Fruit fly (Drosophila melanogaster): ENCODE measurements around the gene CG33934.

The CG33934 gene

dm6 chr3R:20031043-20031763, 11.4 kb upstream of the CG33934 start, which contains the start of gene trem (continued):
- no peak for TF ChIP-seq CG6276 (GFP tag; optimal IDR thresholded peaks at IDR 0.05)
- TF ChIP-seq cyc (GFP tag; optimal IDR thresholded peaks at IDR 0.05), result peak; percentile 63
- no peak for TF ChIP-seq Sox102F (GFP tag; optimal IDR thresholded peaks at IDR 0.05)
- peak; percentile 75 for TF ChIP-seq lz (GFP tag; optimal IDR thresholded peaks at IDR 0.05)
- no peak for TF ChIP-seq CG9139 (GFP tag; optimal IDR thresholded peaks at IDR 0.05)
- peak; percentile 68 for TF ChIP-seq topi (GFP tag; optimal IDR thresholded peaks at IDR 0.05)
- no peak for TF ChIP-seq spab (GFP tag; optimal IDR thresholded peaks at IDR 0.05)
- peak; percentile 34 for TF ChIP-seq fkh (GFP tag; optimal IDR thresholded peaks at IDR 0.05)
- TF ChIP-seq CG8632 (GFP tag; optimal IDR thresholded peaks at IDR 0.05), result peak; percentile 69
- no peak for TF ChIP-seq dsx (GFP tag; optimal IDR thresholded peaks at IDR 0.05; ENCODE audit: poor library complexity, severe bottlenecking)
- TF ChIP-seq Eip93F (GFP tag; optimal IDR thresholded peaks at IDR 0.05), result no peak
- TF ChIP-seq eg (GFP tag; IDR thresholded peaks at IDR 0.05), result peak; percentile 62; the same call in 2 of the 3 replicates
- peak; percentile 71 for TF ChIP-seq CG34406 (GFP tag; optimal IDR thresholded peaks at IDR 0.05)
- TF ChIP-seq CG16779 (tag; optimal IDR thresholded peaks at IDR 0.05), result no peak
- no peak for TF ChIP-seq CG7368 (GFP tag; optimal IDR thresholded peaks at IDR 0.05)
- TF ChIP-seq Met (GFP tag; optimal IDR thresholded peaks at IDR 0.05), result no peak
- peak; percentile 91 for TF ChIP-seq Eip78C (GFP tag)
- no peak for TF ChIP-seq vri (GFP tag; optimal IDR thresholded peaks at IDR 0.05)
- no peak for TF ChIP-seq Hr38 (GFP tag; optimal IDR thresholded peaks at IDR 0.05)
- TF ChIP-seq CG10631 (GFP tag; optimal IDR thresholded peaks at IDR 0.05), result peak; percentile 88
- TF ChIP-seq Hr4 (GFP tag; optimal IDR thresholded peaks at IDR 0.05), result peak; percentile 76
- TF ChIP-seq CG4318 (GFP tag; optimal IDR thresholded peaks at IDR 0.05), result peak; percentile 86
- peak; percentile 71 for TF ChIP-seq Gug (GFP tag; IDR thresholded peaks at IDR 0.05)
- TF ChIP-seq CG32006 (GFP tag; optimal IDR thresholded peaks at IDR 0.05), result peak; percentile 88
- TF ChIP-seq CG8119 (GFP tag; IDR thresholded peaks at IDR 0.05), result peak; percentile 59; the same call in 2 of the 3 replicates
- peak; percentile 71 for TF ChIP-seq CG11902 (GFP tag; optimal IDR thresholded peaks at IDR 0.05)
- TF ChIP-seq pdm3 (GFP tag; optimal IDR thresholded peaks at IDR 0.05), result peak; percentile 77
- peak; percentile 35; the same call in 1 of the 2 replicates for TF ChIP-seq CG15336 (GFP tag; IDR thresholded peaks at IDR 0.05)

- TF ChIP-seq esn (GFP tag; optimal IDR thresholded peaks at IDR 0.05), result peak; percentile 46
- TF ChIP-seq topi (GFP tag; optimal IDR thresholded peaks at IDR 0.05), result no peak
These were observed 10.8 kb upstream of the CG33934 start, which contains the start of gene idc for dm6 chr3R:20031764-20032079. Gene idc (plus strand): TSS chr3R:20031823.

- TF ChIP-seq OdsH (GFP tag; optimal IDR thresholded peaks at IDR 0.05) (peak; percentile 83), CG10631 (GFP tag; optimal IDR thresholded peaks at IDR 0.05) (peak; percentile 65), Sox14 (GFP tag; optimal IDR thresholded peaks at IDR 0.05) (peak; percentile 69), CG6276 (GFP tag; optimal IDR thresholded peaks at IDR 0.05) (no peak), Hr4 (GFP tag; optimal IDR thresholded peaks at IDR 0.05) (peak; percentile 49), CG16779 (tag; optimal IDR thresholded peaks at IDR 0.05) (no peak), fd85E (GFP tag; optimal IDR thresholded peaks at IDR 0.05) (peak; percentile 84), cyc (GFP tag; optimal IDR thresholded peaks at IDR 0.05) (peak; percentile 77), CG34406 (GFP tag; optimal IDR thresholded peaks at IDR 0.05) (peak; percentile 87), svp (GFP tag) (no peak), CG6792 (GFP tag; optimal IDR thresholded peaks at IDR 0.05) (peak; percentile 82), acj6 (GFP tag; optimal IDR thresholded peaks at IDR 0.05) (peak; percentile 74), Hr38 (GFP tag; optimal IDR thresholded peaks at IDR 0.05) (no peak), Eip78C (GFP tag) (peak; percentile 94), ss (GFP tag; optimal IDR thresholded peaks at IDR 0.05) (peak in 1 of 2 experiments; percentile 91), CG1621 (tag; optimal IDR thresholded peaks at IDR 0.05) (peak; percentile 81), topi (GFP tag; optimal IDR thresholded peaks at IDR 0.05) (peak; percentile 83), Sox102F (GFP tag; optimal IDR thresholded peaks at IDR 0.05) (no peak), salr (GFP tag; optimal IDR thresholded peaks at IDR 0.05) (peak; percentile 25 to 82), Sox15 (GFP tag; optimal IDR thresholded peaks at IDR 0.05) (peak; percentile 35), CG31627 (GFP tag; optimal IDR thresholded peaks at IDR 0.05) (peak; percentile 78), CG11762 (GFP tag; optimal IDR thresholded peaks at IDR 0.05; ENCODE audit: insufficient read depth) (peak; percentile 63), CG6854 (GFP tag; optimal IDR thresholded peaks at IDR 0.05) (peak; percentile 96), achi (GFP tag; optimal IDR thresholded peaks at IDR 0.05) (peak; percentile 76), CG9139 (GFP tag; optimal IDR thresholded peaks at IDR 0.05) (peak; percentile 87), lz (GFP tag; optimal IDR thresholded peaks at IDR 0.05) (peak; percentile 85), net (GFP tag; optimal IDR thresholded peaks at IDR 0.05) (peak; percentile 85), CG10669 (GFP tag; optimal IDR thresholded peaks at IDR 0.05) (peak; percentile 81), dsx (GFP tag; optimal IDR thresholded peaks at IDR 0.05; ENCODE audit: poor library complexity, severe bottlenecking) (peak; percentile 73), esn (GFP tag; optimal IDR thresholded peaks at IDR 0.05) (peak; percentile 90)
These were observed 6.7 kb upstream of the CG33934 start, which contains the start of gene Regnase-1 for dm6 chr3R:20035887-20036286. Gene Regnase-1 (minus strand): TSS chr3R:20036056.

Measured in whole organism, prepupa.